Worm (Caenorhabditis elegans): ENCODE measurements around the gene mdt-28.
A peak's percentile ranks its signal among the peaks of the same experiment; 100 is the strongest.
"Not testable (repeated sequence)": the region's sequence is repeated elsewhere in the genome, so short reads cannot be mapped to it uniquely, and the experiment has no call there.

The mdt-28 gene

ce11 chrV:15575305-15575704 is at the start of gene mdt-28:
Gene mdt-28 (minus strand): TSS chrV:15575405.
- TF ChIP-seq dao-5 (tag; optimal IDR thresholded peaks at IDR 0.05) (no peak), him-1 (tag; optimal IDR thresholded peaks at IDR 0.05) (no peak), W03F9.2 (tag; optimal IDR thresholded peaks at IDR 0.05) (no peak)

ce11 chrV:15621518-15621917 is 46.3 kb upstream of the mdt-28 start, which contains the start of gene C55A1.1:
Gene C55A1.1 (plus strand): TSS chrV:15621818.
- TF ChIP-seq W03F9.2 (tag; optimal IDR thresholded peaks at IDR 0.05) = no peak
- TF ChIP-seq him-1 (tag; optimal IDR thresholded peaks at IDR 0.05) = no peak
- TF ChIP-seq dao-5 (tag; optimal IDR thresholded peaks at IDR 0.05) = no peak

ce11 chrV:15614534-15614933 is 39.3 kb upstream of the mdt-28 start:
- TF ChIP-seq dao-5 (tag; optimal IDR thresholded peaks at IDR 0.05) (no peak), W03F9.2 (tag; optimal IDR thresholded peaks at IDR 0.05) (no peak), him-1 (tag; optimal IDR thresholded peaks at IDR 0.05) (no peak)

ce11 chrV:15612886-15613285 is 37.7 kb upstream of the mdt-28 start, which contains the start of gene str-263:
Gene str-263 (plus strand): TSS chrV:15613186.
- TF ChIP-seq W03F9.2 (tag; optimal IDR thresholded peaks at IDR 0.05) (no peak), him-1 (tag; optimal IDR thresholded peaks at IDR 0.05) (no peak), dao-5 (tag; optimal IDR thresholded peaks at IDR 0.05) (no peak)

ce11 chrV:15610350-15610940 is 35.2 kb upstream of the mdt-28 start, which contains the start of the genes fbxa-153 and str-12:
Gene fbxa-153 (minus strand): TSS chrV:15610384.
Gene str-12 (plus strand): TSS chrV:15610890.
- no peak for TF ChIP-seq dao-5 (tag; optimal IDR thresholded peaks at IDR 0.05)
- no peak for TF ChIP-seq W03F9.2 (tag; optimal IDR thresholded peaks at IDR 0.05)
- no peak for TF ChIP-seq him-1 (tag; optimal IDR thresholded peaks at IDR 0.05)

ce11 chrV:15605045-15605444 is 29.8 kb upstream of the mdt-28 start, which contains the start of gene fbxa-154:
Gene fbxa-154 (minus strand): TSS chrV:15605145.
- TF ChIP-seq him-1 (tag; optimal IDR thresholded peaks at IDR 0.05) (no peak), dao-5 (tag; optimal IDR thresholded peaks at IDR 0.05) (no peak), W03F9.2 (tag; optimal IDR thresholded peaks at IDR 0.05) (no peak)

- no peak for TF ChIP-seq him-1 (tag; optimal IDR thresholded peaks at IDR 0.05)
- no peak for TF ChIP-seq dao-5 (tag; optimal IDR thresholded peaks at IDR 0.05)
- TF ChIP-seq W03F9.2 (tag; optimal IDR thresholded peaks at IDR 0.05) = no peak
Measured at ce11 chrV:15602253-15602652, 27.0 kb upstream of the mdt-28 start, which contains the start of gene fbxa-152. Gene fbxa-152 (minus strand): TSS chrV:15602353.

- not testable (repeated sequence) for TF ChIP-seq dao-5, W03F9.2, him-1 (tag; optimal IDR thresholded peaks at IDR 0.05)
Measured at ce11 chrV:15599762-15600161, 24.6 kb upstream of the mdt-28 start, which contains the start of gene B0391.14. Gene B0391.14 (minus strand): TSS chrV:15599862.

- TF ChIP-seq him-1 (tag; optimal IDR thresholded peaks at IDR 0.05) (no peak), W03F9.2 (tag; optimal IDR thresholded peaks at IDR 0.05) (no peak), dao-5 (tag; optimal IDR thresholded peaks at IDR 0.05) (no peak)
Measured at ce11 chrV:15594573-15594972, 19.4 kb upstream of the mdt-28 start, which contains the start of gene fbxa-139. Gene fbxa-139 (minus strand): TSS chrV:15594673.

ce11 chrV:15590183-15590667 is 15.0 kb upstream of the mdt-28 start, which contains the start of gene F28F8.7:
Gene F28F8.7 (minus strand): TSS chrV:15590617.
- TF ChIP-seq him-1 (tag; optimal IDR thresholded peaks at IDR 0.05) = peak; percentile 92

- TF ChIP-seq dao-5 (tag; optimal IDR thresholded peaks at IDR 0.05) = no peak
- no peak for TF ChIP-seq him-1 (tag; optimal IDR thresholded peaks at IDR 0.05)
- TF ChIP-seq W03F9.2 (tag; optimal IDR thresholded peaks at IDR 0.05) = no peak
Measured at ce11 chrV:15578386-15578785, 3.2 kb upstream of the mdt-28 start, which contains the start of gene F28F8.9. Gene F28F8.9 (minus strand): TSS chrV:15578673.

ce11 chrV:15577395-15577896 is 2.2 kb upstream of the mdt-28 start, which contains the start of gene atx-3:
Gene atx-3 (minus strand): TSS chrV:15577445.
- no peak for TF ChIP-seq him-1 (tag; optimal IDR thresholded peaks at IDR 0.05)
- no peak for TF ChIP-seq W03F9.2 (tag; optimal IDR thresholded peaks at IDR 0.05)
- no peak for TF ChIP-seq dao-5 (tag; optimal IDR thresholded peaks at IDR 0.05)

- TF ChIP-seq W03F9.2 (tag; optimal IDR thresholded peaks at IDR 0.05) (no peak), dao-5 (tag; optimal IDR thresholded peaks at IDR 0.05) (no peak), him-1 (tag; optimal IDR thresholded peaks at IDR 0.05) (no peak)
Measured at ce11 chrV:15572613-15573012, 2.6 kb downstream of the mdt-28 start, which contains the start of gene fbxa-94. Gene fbxa-94 (plus strand): TSS chrV:15572913.

- TF ChIP-seq him-1 (tag; optimal IDR thresholded peaks at IDR 0.05) (no peak), dao-5 (tag; optimal IDR thresholded peaks at IDR 0.05) (no peak), W03F9.2 (tag; optimal IDR thresholded peaks at IDR 0.05) (no peak)
Measured at ce11 chrV:15571006-15571526, 4.1 kb downstream of the mdt-28 start, which contains the start of gene fbxa-95. Gene fbxa-95 (plus strand): TSS chrV:15571476.
